Fruit fly (Drosophila melanogaster): ENCODE results near the gene CG7394.

Gene CG7394

dm6 chr3L:11552996-11553671, 8.7 kb upstream of the CG7394 start (continued):
- TF ChIP-seq CG12659 (GFP tag; optimal IDR thresholded peaks at IDR 0.05) (peak; percentile 5), CG13424 (tag; optimal IDR thresholded peaks at IDR 0.05) (no peak), sna (GFP tag; IDR thresholded peaks at IDR 0.05; ENCODE audit: partially characterized antibody) (peak; percentile 82), chinmo (GFP tag; IDR thresholded peaks at IDR 0.05; ENCODE audit: partially characterized antibody) (peak; percentile 98), CTCF (GFP tag; optimal IDR thresholded peaks at IDR 0.05) (peak; percentile 14), nerfin-2 (GFP tag; IDR thresholded peaks at IDR 0.05; ENCODE audit: partially characterized antibody) (no peak), cad (GFP tag; optimal IDR thresholded peaks at IDR 0.05) (no peak), Dad (GFP tag; optimal IDR thresholded peaks at IDR 0.05) (no peak), Ets97D (GFP tag; optimal IDR thresholded peaks at IDR 0.05) (no peak), pan (optimal IDR thresholded peaks at IDR 0.05) (no peak), pan (GFP tag; optimal IDR thresholded peaks at IDR 0.05 in 1 of 2, IDR thresholded peaks at IDR 0.05 in 1 of 2) (peak in 1 of 2 experiments; percentile 36), Deaf1 (tag; optimal IDR thresholded peaks at IDR 0.05) (peak; percentile 76), bsh (GFP tag; optimal IDR thresholded peaks at IDR 0.05) (peak in 1 of 2 experiments; percentile 79), CG7786 (GFP tag; optimal IDR thresholded peaks at IDR 0.05) (no peak), Ets65A (GFP tag) (no peak), HLH4C (GFP tag; IDR thresholded peaks at IDR 0.05; ENCODE audit: partially characterized antibody) (no peak; the same call in 2 of the 3 replicates), Fer1 (GFP tag; optimal IDR thresholded peaks at IDR 0.05) (peak; percentile 64), h (optimal IDR thresholded peaks at IDR 0.05) (no peak), pb (GFP tag; optimal IDR thresholded peaks at IDR 0.05) (peak; percentile 12), kni (GFP tag; optimal IDR thresholded peaks at IDR 0.05) (peak; percentile 97), gsb (GFP tag; IDR thresholded peaks at IDR 0.05) (no peak), Hand (GFP tag; optimal IDR thresholded peaks at IDR 0.05) (peak; percentile 72), Opbp (GFP tag; IDR thresholded peaks at IDR 0.05; ENCODE audit: partially characterized antibody) (peak; percentile 40; the same call in 1 of the 3 replicates), CG16779 (GFP tag; IDR thresholded peaks at IDR 0.05) (no peak), pzg (GFP tag; optimal IDR thresholded peaks at IDR 0.05) (peak; percentile 28), CG11456 (GFP tag; IDR thresholded peaks at IDR 0.05) (peak; percentile 56; the same call in 2 of the 3 replicates), Mad (GFP tag; optimal IDR thresholded peaks at IDR 0.05) (no peak), CG12391 (tag; optimal IDR thresholded peaks at IDR 0.05) (peak; percentile 10), gfzf (GFP tag; optimal IDR thresholded peaks at IDR 0.05) (no peak), Hr39 (optimal IDR thresholded peaks at IDR 0.05) (no peak), CG8944 (GFP tag; optimal IDR thresholded peaks at IDR 0.05) (no peak), B-H1 (GFP tag; IDR thresholded peaks at IDR 0.05) (no peak; the same call in 2 of the 3 replicates), Ada2b (GFP tag; IDR thresholded peaks at IDR 0.05) (no peak), CG9609 (GFP tag; optimal IDR thresholded peaks at IDR 0.05) (no peak), mam (GFP tag; optimal IDR thresholded peaks at IDR 0.05) (no peak), CG2129 (GFP tag; IDR thresholded peaks at IDR 0.05; ENCODE audit: partially characterized antibody) (peak; percentile 16; the same call in 1 of the 2 replicates), ewg (GFP tag; optimal IDR thresholded peaks at IDR 0.05) (no peak), CG12071 (GFP tag; optimal IDR thresholded peaks at IDR 0.05) (peak; percentile 69), Hr3 (GFP tag; optimal IDR thresholded peaks at IDR 0.05) (no peak), CG15479 (GFP tag; optimal IDR thresholded peaks at IDR 0.05) (peak; percentile 78), chm (GFP tag; IDR thresholded peaks at IDR 0.05) (peak; percentile 77), ham (GFP tag; IDR thresholded peaks at IDR 0.05) (no peak), hb (GFP tag; IDR thresholded peaks at IDR 0.05; ENCODE audit: partially characterized antibody) (no peak), CG31441 (GFP tag; IDR thresholded peaks at IDR 0.05) (no peak; the same call in 1 of the 2 replicates), slou (GFP tag; optimal IDR thresholded peaks at IDR 0.05) (no peak), CG13287 (GFP tag; IDR thresholded peaks at IDR 0.05; ENCODE audit: partially characterized antibody) (peak; percentile 80), org-1 (GFP tag; optimal IDR thresholded peaks at IDR 0.05) (peak; percentile 17), CG31388 (GFP tag; optimal IDR thresholded peaks at IDR 0.05) (no peak), CG17568 (GFP tag; optimal IDR thresholded peaks at IDR 0.05) (no peak), CG11247 (GFP tag; IDR thresholded peaks at IDR 0.05) (peak; percentile 42; the same call in 1 of the 2 replicates), CG13123 (GFP tag; optimal IDR thresholded peaks at IDR 0.05) (no peak)

Measured in whole organism, embryonic.